Worm (Caenorhabditis elegans) whole organism, L4/young adult: ENCODE measurements around the gene R05G9.5.

Experiments
- W03F9.2 ChIP-seq: fragments of 150-350 bp; optimal IDR thresholded peaks from 2 replicates; lab custom pipeline; 2014; ENCODE audit warnings: missing biosample characterization, missing genetic modification characterization
- dao-5 ChIP-seq: sonication (generic microtip); optimal IDR thresholded peaks from 2 replicates; lab custom pipeline; 2016; ENCODE audit warnings: missing genotype, missing genetic modification characterization, moderate library complexity, missing compliant biosample characterization
- him-1 ChIP-seq: sonication (generic microtip); optimal IDR thresholded peaks from 2 replicates; lab custom pipeline; 2016; ENCODE audit warnings: missing genotype, missing genetic modification reagents, missing genetic modification characterization, missing compliant biosample characterization

The R05G9.5 gene

ce11 chrII:6502826-6503225 lies 2.8 kb upstream of the R05G9.5 start, which contains the start of gene R05G9.1:
R05G9.1 (plus strand) TSS chrII:6503168.
- TF ChIP-seq him-1 (tag; lab: Kevin White, UChicago) (no peak), W03F9.2 (no peak), dao-5 (tag; lab: Kevin White, UChicago) (no peak)

- TF ChIP-seq dao-5 (tag; lab: Kevin White, UChicago) (no peak), W03F9.2 (no peak), him-1 (tag; lab: Kevin White, UChicago) (no peak)
Measured at ce11 chrII:6501420-6501819, 1.4 kb upstream of the R05G9.5 start, which contains the start of gene R05G9.3. R05G9.3 (minus strand) TSS chrII:6501520.

- TF ChIP-seq dao-5 (tag; lab: Kevin White, UChicago): no peak
- no peak for TF ChIP-seq W03F9.2
- no peak for TF ChIP-seq him-1 (tag; lab: Kevin White, UChicago)
Measured at ce11 chrII:6499067-6499466, 994 bp downstream of the R05G9.5 start, which contains the start of gene twk-49. twk-49 (minus strand) TSS chrII:6499167.

- TF ChIP-seq dao-5 (tag; lab: Kevin White, UChicago): no peak
- TF ChIP-seq him-1 (tag; lab: Kevin White, UChicago): no peak
- TF ChIP-seq W03F9.2: no peak
Measured at ce11 chrII:6498609-6499008, 1.5 kb downstream of the R05G9.5 start.

- TF ChIP-seq dao-5 (tag; lab: Kevin White, UChicago): no peak
- no peak for TF ChIP-seq him-1 (tag; lab: Kevin White, UChicago)
- no peak for TF ChIP-seq W03F9.2
Measured at ce11 chrII:6497137-6497536, 2.9 kb downstream of the R05G9.5 start.

ce11 chrII:6496496-6496895 lies 3.6 kb downstream of the R05G9.5 start:
- TF ChIP-seq W03F9.2 (no peak), dao-5 (tag; lab: Kevin White, UChicago) (no peak), him-1 (tag; lab: Kevin White, UChicago) (no peak)

ce11 chrII:6493709-6494326 lies 6.2 kb downstream of the R05G9.5 start:
- TF ChIP-seq W03F9.2 (no peak), him-1 (tag; lab: Kevin White, UChicago) (no peak), dao-5 (tag; lab: Kevin White, UChicago) (no peak)

ce11 chrII:6493139-6493538 lies 6.9 kb downstream of the R05G9.5 start:
- TF ChIP-seq W03F9.2: no peak
- TF ChIP-seq him-1 (tag; lab: Kevin White, UChicago): no peak
- no peak for TF ChIP-seq dao-5 (tag; lab: Kevin White, UChicago)

- TF ChIP-seq dao-5 (tag; lab: Kevin White, UChicago) (no peak), him-1 (tag; lab: Kevin White, UChicago) (peak; percentile 63)
Measured at ce11 chrII:6491817-6492452, 8.1 kb downstream of the R05G9.5 start, which contains the start of the genes T28D9.11 and T28D9.1. T28D9.11 (minus strand) TSS chrII:6491993. T28D9.1 (plus strand) TSS chrII:6492402.

ce11 chrII:6491187-6491586 lies 8.9 kb downstream of the R05G9.5 start:
- TF ChIP-seq W03F9.2: no peak

ce11 chrII:6489711-6490184 lies 10.3 kb downstream of the R05G9.5 start, which contains the start of the genes snr-3 and rsp-5:
snr-3 (minus strand) TSS chrII:6489761.
rsp-5 (plus strand) TSS chrII:6490165.
- no peak for TF ChIP-seq dao-5 (tag; lab: Kevin White, UChicago)
- peak; percentile 7 for TF ChIP-seq him-1 (tag; lab: Kevin White, UChicago)
- TF ChIP-seq W03F9.2: peak; percentile 70

ce11 chrII:6486344-6486743 lies 13.7 kb downstream of the R05G9.5 start:
- TF ChIP-seq W03F9.2 (no peak), him-1 (tag; lab: Kevin White, UChicago) (no peak), dao-5 (tag; lab: Kevin White, UChicago) (no peak)

ce11 chrII:6484876-6485526 lies 15.1 kb downstream of the R05G9.5 start, which contains the start of the genes lido-16 and plpp-1.2:
lido-16 (minus strand) TSS chrII:6484976.
plpp-1.2 (plus strand) TSS chrII:6485476.
- TF ChIP-seq W03F9.2: no peak
- TF ChIP-seq dao-5 (tag; lab: Kevin White, UChicago): no peak
- no peak for TF ChIP-seq him-1 (tag; lab: Kevin White, UChicago)

- no peak for TF ChIP-seq him-1 (tag; lab: Kevin White, UChicago)
- TF ChIP-seq W03F9.2: no peak
- no peak for TF ChIP-seq dao-5 (tag; lab: Kevin White, UChicago)
Measured at ce11 chrII:6482762-6483161, 17.3 kb downstream of the R05G9.5 start.
